Fruit fly (Drosophila melanogaster): Measurements from ENCODE around the gene CG2839.

DNA sequence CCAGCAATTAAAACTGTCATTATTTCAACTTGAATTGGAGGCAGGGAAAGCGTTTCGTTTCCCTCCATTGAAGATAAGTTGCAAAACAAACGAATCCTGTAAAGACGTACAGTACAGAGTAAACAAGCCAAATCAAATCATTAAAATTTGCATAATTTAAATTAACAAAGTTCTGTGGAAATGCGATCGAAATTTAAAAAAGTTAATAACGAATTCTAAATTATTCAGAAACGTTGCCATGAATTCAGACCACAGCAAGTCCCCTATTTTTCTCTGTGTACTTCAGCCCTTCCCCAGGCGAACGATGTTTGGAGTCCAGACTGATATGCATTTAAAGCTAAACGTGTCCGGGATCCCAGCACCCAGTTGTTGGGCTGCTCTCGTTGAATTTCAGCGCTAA lies 32.6 kb downstream of the CG2839 start:
- no peak for TF ChIP-seq CG8478 (optimal IDR thresholded peaks at IDR 0.05)
- no peak for TF ChIP-seq pan (optimal IDR thresholded peaks at IDR 0.05)
- TF ChIP-seq Dll (optimal IDR thresholded peaks at IDR 0.05): no peak
- no peak for TF ChIP-seq psq (optimal IDR thresholded peaks at IDR 0.05)
